Worm (Caenorhabditis elegans): ENCODE results near the gene Y54E2A.8.

The Y54E2A.8 gene

ce11 chrII:14778092-14778491, at the start of gene Y54E2A.8:
Y54E2A.8 (plus strand) TSS chrII:14778345.
- TF ChIP-seq dao-5 (tag; optimal IDR thresholded peaks at IDR 0.05) (no peak), W03F9.2 (tag; optimal IDR thresholded peaks at IDR 0.05) (no peak), him-1 (tag; optimal IDR thresholded peaks at IDR 0.05) (no peak)

- no peak for TF ChIP-seq dao-5 (tag; optimal IDR thresholded peaks at IDR 0.05)
- no peak for TF ChIP-seq W03F9.2 (tag; optimal IDR thresholded peaks at IDR 0.05)
- TF ChIP-seq him-1 (tag; optimal IDR thresholded peaks at IDR 0.05) = no peak
Measured at ce11 chrII:14733424-14733823, 44.7 kb upstream of the Y54E2A.8 start, which contains the start of gene glna-1. glna-1 (minus strand) TSS chrII:14733524.

DNA sequence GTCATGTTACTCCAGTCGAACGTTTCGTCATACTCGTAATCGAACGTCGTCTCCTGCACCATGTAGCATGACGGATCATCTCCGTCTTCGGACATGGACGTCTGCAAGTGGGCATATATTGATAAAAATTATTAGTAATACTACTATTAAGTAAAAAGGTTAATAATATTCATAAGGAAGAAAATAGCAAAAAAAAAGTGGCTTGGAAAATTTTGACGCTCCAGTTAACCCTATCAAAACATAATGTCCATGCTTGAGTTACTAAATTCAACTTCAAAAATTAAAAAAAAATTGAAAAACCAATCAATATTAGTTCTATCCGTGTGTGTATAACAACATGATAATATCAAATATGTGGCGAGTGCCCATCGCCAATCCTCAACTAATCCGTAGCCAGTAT, 39.0 kb upstream of the Y54E2A.8 start, which contains the start of gene npr-34:
Gene npr-34, minus strand, starts transcription at position 101 of the 400 bp plus-strand sequence.
- TF ChIP-seq W03F9.2 (tag; optimal IDR thresholded peaks at IDR 0.05) (no peak), him-1 (tag; optimal IDR thresholded peaks at IDR 0.05) (no peak), dao-5 (tag; optimal IDR thresholded peaks at IDR 0.05) (no peak)

DNA sequence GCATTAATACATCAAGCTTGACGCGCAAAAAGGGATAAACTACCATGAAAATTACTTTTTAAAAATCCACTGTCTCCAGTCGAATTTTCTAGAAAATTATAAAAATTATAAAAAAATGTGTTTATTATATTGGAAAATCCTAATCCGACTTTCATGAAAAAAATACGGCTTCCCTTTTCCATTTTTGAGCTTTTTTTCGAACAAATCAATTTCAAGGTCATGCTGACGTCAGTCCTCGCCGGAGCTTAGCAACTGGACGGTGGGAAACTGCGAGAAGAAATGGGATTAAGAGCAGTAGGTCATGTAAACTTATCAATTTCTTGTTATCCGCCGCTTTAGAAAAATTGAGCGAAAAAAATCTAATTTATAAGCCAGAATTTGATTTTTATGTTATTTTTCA, 33.0 kb upstream of the Y54E2A.8 start:
- TF ChIP-seq W03F9.2 (tag; optimal IDR thresholded peaks at IDR 0.05) (no peak), dao-5 (tag; optimal IDR thresholded peaks at IDR 0.05) (no peak), him-1 (tag; optimal IDR thresholded peaks at IDR 0.05) (no peak)

- TF ChIP-seq him-1 (tag; optimal IDR thresholded peaks at IDR 0.05) (no peak), W03F9.2 (tag; optimal IDR thresholded peaks at IDR 0.05) (no peak), dao-5 (tag; optimal IDR thresholded peaks at IDR 0.05) (no peak)
Measured at ce11 chrII:14752187-14752959, 25.8 kb upstream of the Y54E2A.8 start, which contains the start of gene smg-9. smg-9 (minus strand) TSS chrII:14752849.

ce11 chrII:14753246-14753645, 24.9 kb upstream of the Y54E2A.8 start:
- TF ChIP-seq dao-5 (tag; optimal IDR thresholded peaks at IDR 0.05) = no peak
- no peak for TF ChIP-seq W03F9.2 (tag; optimal IDR thresholded peaks at IDR 0.05)
- TF ChIP-seq him-1 (tag; optimal IDR thresholded peaks at IDR 0.05) = no peak

ce11 chrII:14753858-14754750, 24.0 kb upstream of the Y54E2A.8 start, which contains the start of the genes tac-1 and Y54E2A.4:
tac-1 (minus strand) TSS chrII:14753877.
Y54E2A.4 (plus strand) TSS chrII:14754622.
- TF ChIP-seq W03F9.2 (tag; optimal IDR thresholded peaks at IDR 0.05) (peak; percentile 7), dao-5 (tag; optimal IDR thresholded peaks at IDR 0.05) (no peak), him-1 (tag; optimal IDR thresholded peaks at IDR 0.05) (no peak)

DNA sequence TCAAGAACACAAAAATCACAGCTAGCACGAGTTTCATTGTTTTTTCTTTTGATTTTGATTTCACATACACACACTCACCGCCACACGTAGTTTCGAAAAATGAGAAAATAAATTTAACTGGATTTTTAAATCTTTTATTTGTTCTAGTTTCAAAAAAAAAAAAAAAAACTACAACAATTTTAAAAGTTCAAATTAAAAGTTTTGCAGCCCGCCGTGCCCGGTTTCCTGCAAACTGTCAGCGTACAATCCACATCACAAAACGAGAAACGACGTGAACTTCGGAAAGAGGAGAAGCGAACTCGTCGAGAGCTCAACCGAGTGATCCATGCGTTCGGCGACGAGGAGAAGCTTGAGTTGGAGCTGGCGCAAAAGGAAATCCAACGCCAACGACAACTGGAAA, 20.4 kb upstream of the Y54E2A.8 start, which contains the start of gene Y54E2A.5:
Gene Y54E2A.5, minus strand, starts transcription at position 101 of the 400 bp plus-strand sequence.
- TF ChIP-seq him-1 (tag; optimal IDR thresholded peaks at IDR 0.05) (no peak), dao-5 (tag; optimal IDR thresholded peaks at IDR 0.05) (no peak), W03F9.2 (tag; optimal IDR thresholded peaks at IDR 0.05) (no peak)

DNA sequence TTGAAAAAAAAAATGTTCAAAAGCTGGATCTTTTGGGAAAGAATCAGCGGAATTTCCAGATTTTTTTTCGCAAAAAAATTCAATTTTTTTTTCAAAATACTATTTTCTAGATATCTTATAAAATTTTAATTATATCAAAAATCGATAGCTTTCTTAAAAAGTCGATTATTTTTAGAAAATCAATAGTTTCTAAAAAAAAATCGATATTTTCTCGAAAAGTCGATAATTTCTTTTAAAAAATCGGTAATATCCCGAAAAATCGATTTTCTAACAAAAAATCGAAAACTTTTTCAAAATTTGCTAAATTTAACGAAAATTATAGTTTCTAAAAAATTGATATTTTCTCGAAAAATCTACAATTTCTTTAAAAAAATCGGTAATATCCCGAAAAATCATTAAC, 9.3 kb upstream of the Y54E2A.8 start:
- TF ChIP-seq dao-5 (tag; optimal IDR thresholded peaks at IDR 0.05) = no peak
- no peak for TF ChIP-seq him-1 (tag; optimal IDR thresholded peaks at IDR 0.05)
- no peak for TF ChIP-seq W03F9.2 (tag; optimal IDR thresholded peaks at IDR 0.05)

ce11 chrII:14771096-14771495, 7.0 kb upstream of the Y54E2A.8 start:
- TF ChIP-seq him-1 (tag; optimal IDR thresholded peaks at IDR 0.05) (no peak), W03F9.2 (tag; optimal IDR thresholded peaks at IDR 0.05) (no peak), dao-5 (tag; optimal IDR thresholded peaks at IDR 0.05) (no peak)

DNA sequence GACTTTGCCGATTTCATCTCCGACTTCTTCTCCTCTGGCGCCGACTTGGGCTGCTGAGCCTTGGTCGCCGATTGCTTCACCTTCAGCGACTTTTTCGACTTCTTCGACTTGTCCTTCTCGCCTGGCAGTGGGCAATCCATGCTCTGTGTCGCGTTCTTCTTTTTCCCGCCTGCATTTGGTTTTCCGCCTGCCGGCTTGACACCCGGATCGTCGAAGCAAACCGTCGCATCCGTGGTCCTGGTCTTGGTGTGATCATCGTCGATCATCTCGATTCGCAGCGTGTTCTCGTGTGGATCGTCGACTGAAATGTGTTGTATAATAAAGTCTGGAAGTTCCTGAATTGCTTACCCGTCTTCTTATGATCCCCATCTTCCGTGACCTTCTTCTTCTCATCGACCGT, 6.0 kb upstream of the Y54E2A.8 start:
- TF ChIP-seq him-1 (tag; optimal IDR thresholded peaks at IDR 0.05) (no peak), W03F9.2 (tag; optimal IDR thresholded peaks at IDR 0.05) (no peak), dao-5 (tag; optimal IDR thresholded peaks at IDR 0.05) (no peak)

DNA sequence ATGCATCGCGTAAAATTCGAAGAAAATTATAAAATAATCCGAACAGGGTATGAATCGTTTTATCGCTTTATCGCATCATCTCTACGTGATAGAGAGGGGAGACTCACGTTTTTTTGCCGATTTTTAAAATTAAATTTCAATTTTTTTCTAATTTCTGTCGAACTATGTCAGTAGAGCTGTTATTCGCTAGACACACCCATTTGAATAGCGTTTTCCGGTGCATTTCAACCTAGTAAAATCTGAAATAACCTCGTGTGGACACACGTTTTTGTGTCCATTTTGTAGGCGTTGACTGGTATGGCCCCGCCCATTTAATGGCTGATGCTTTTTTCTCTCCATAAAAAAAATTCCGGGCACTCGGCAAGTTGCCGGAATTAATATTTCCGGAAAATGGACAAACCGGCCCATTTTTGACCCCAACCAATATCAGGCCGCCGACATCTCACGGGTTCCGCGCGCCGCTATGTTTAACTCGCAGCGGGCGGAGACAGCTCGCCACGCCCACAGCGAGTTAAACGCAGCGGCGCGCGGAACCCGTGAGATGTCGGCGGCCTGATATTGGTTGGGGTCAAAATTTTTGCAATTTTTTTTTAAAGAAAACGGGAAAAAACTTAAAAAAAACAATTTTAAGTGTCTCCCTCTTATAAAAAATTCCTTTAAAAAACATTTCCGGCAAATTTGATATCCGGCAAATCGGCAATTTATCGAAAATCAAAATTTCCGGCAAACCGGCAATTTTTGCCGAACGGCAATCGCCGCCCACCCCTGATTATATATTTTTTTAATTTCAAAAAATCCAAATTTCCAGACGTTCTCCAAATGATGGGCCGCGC, 5.0 kb upstream of the Y54E2A.8 start, which contains the start of gene Y54E2A.7:
Gene Y54E2A.7, minus strand, starts transcription at position 51 of the 833 bp plus-strand sequence.
- TF ChIP-seq dao-5 (tag; optimal IDR thresholded peaks at IDR 0.05) = no peak
- TF ChIP-seq him-1 (tag; optimal IDR thresholded peaks at IDR 0.05) = no peak
- TF ChIP-seq W03F9.2 (tag; optimal IDR thresholded peaks at IDR 0.05) = no peak

ce11 chrII:14779851-14780250, 1.7 kb downstream of the Y54E2A.8 start:
- TF ChIP-seq W03F9.2 (tag; optimal IDR thresholded peaks at IDR 0.05) (no peak), dao-5 (tag; optimal IDR thresholded peaks at IDR 0.05) (no peak), him-1 (tag; optimal IDR thresholded peaks at IDR 0.05) (no peak)
